Worm (Caenorhabditis elegans) whole organism, early embryonic: ENCODE results near the gene pmk-3.

ENCODE experiments used
- B0310.2 ChIP-seq: sonication (generic microtip); optimal IDR thresholded peaks from 2 replicates; lab custom pipeline; 2016; ENCODE audit warnings: mild to moderate bottlenecking, missing genetic modification characterization, missing compliant biosample characterization
- F13C5.2 ChIP-seq: sonication (generic microtip); optimal IDR thresholded peaks from 2 replicates; lab custom pipeline; 2017; ENCODE audit warnings: mild to moderate bottlenecking, missing genetic modification characterization, inconsistent platforms, missing compliant biosample characterization
- aly-1 ChIP-seq: sonication (generic microtip); optimal IDR thresholded peaks from 2 replicates; lab custom pipeline; 2016; ENCODE audit warnings: missing genetic modification characterization, missing compliant biosample characterization
- ama-1 ChIP-seq: fragments of 150-350 bp; optimal IDR thresholded peaks from 2 replicates; lab custom pipeline; 2014
- ceh-13 ChIP-seq: fragments of 200-800 bp; sonication (Bioruptor generic); optimal IDR thresholded peaks from 2 replicates; lab custom pipeline; 2018; ENCODE audit warnings: mild to moderate bottlenecking, missing genetic modification characterization, missing compliant biosample characterization
- ceh-36 ChIP-seq: sonication (generic microtip); optimal IDR thresholded peaks from 2 replicates; lab custom pipeline; 2016; ENCODE audit warnings: missing genetic modification characterization, inconsistent platforms, missing compliant biosample characterization
- ets-7 ChIP-seq: sonication (generic microtip); optimal IDR thresholded peaks from 2 replicates; lab custom pipeline; 2016; ENCODE audit warnings: missing genotype, missing genetic modification characterization, missing compliant biosample characterization
- flt-1 ChIP-seq: fragments of 200-800 bp; sonication (Bioruptor generic); IDR thresholded peaks from 2 replicates; pipeline ENCODE4 v1.3.6; 2022; ENCODE audit warnings: missing genetic modification characterization, missing compliant biosample characterization
- hmbx-1 ChIP-seq: sonication (generic microtip); optimal IDR thresholded peaks from 2 replicates; lab custom pipeline; 2016; ENCODE audit warnings: mild to moderate bottlenecking, missing genetic modification characterization, missing compliant biosample characterization
- hmg-4 ChIP-seq: fragments of 200-800 bp; sonication (Bioruptor generic); optimal IDR thresholded peaks from 2 replicates; lab custom pipeline; 2018; ENCODE audit warnings: mild to moderate bottlenecking, missing genetic modification characterization, missing compliant biosample characterization
- hnd-1 ChIP-seq: sonication (generic microtip); optimal IDR thresholded peaks from 2 replicates; lab custom pipeline; 2016; ENCODE audit warnings: missing genetic modification characterization, missing compliant biosample characterization
- pes-1 ChIP-seq: fragments of 200-800 bp; sonication (Bioruptor generic); IDR thresholded peaks from 2 replicates; pipeline ENCODE4 v1.3.6; 2022; ENCODE audit warnings: missing genetic modification reagents, missing genetic modification characterization, missing compliant biosample characterization
- scrt-1 ChIP-seq: fragments of 200-800 bp; sonication (Bioruptor generic); IDR thresholded peaks from 2 replicates; pipeline ENCODE4 v1.3.6; 2022; ENCODE audit warnings: missing genetic modification characterization, missing compliant biosample characterization
- sea-1 ChIP-seq: fragments of 200-800 bp; sonication (Bioruptor generic); conservative IDR thresholded peaks from 2 replicates; pipeline ENCODE4 v1.3.6; 2022; ENCODE audit warnings: missing genetic modification characterization, missing compliant biosample characterization
- tbx-11 ChIP-seq: fragments of 200-800 bp; sonication (Bioruptor generic); IDR thresholded peaks from 2 replicates; pipeline ENCODE4 v1.3.6; 2022; ENCODE audit warnings: missing genetic modification characterization, missing compliant biosample characterization
- tbx-37 ChIP-seq: fragments of 200-800 bp; sonication (Bioruptor generic); conservative IDR thresholded peaks from 2 replicates; pipeline ENCODE4 v1.3.6; 2022; ENCODE audit warnings: missing genetic modification reagents, missing genetic modification characterization, missing compliant biosample characterization
- tra-4 ChIP-seq: sonication (generic microtip); optimal IDR thresholded peaks from 2 replicates; lab custom pipeline; 2017; ENCODE audit warnings: missing genetic modification characterization, missing compliant biosample characterization

The pmk-3 gene

DNA sequence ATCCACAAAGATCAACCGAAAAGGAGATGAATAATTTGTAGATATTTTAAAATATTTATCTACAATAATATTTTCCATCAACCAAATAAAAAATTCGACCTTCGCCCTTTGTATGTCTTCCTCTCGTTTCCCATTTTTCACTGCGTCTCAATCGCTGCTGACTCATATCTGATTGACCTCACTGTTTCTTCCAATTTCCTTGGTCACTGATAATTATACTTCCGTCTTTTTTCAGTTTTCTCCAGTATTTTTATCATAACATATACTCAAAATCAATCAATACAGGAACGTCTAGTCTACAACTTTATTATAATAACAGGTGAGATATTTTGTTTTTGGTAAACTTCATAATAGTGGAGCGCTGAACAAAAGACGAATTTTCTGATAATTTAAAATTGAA is at the start of gene pmk-3:
Gene pmk-3, plus strand, starts transcription at position 236 of the 400 bp plus-strand sequence.
- TF ChIP-seq ama-1 (no peak), scrt-1 (no peak), sea-1 (GFP tag; lab: Robert Waterston, UW) (no peak), flt-1 (GFP tag; lab: Robert Waterston, UW) (no peak), tbx-11 (no peak), tbx-37 (GFP tag; lab: Robert Waterston, UW) (no peak), B0310.2 (tag; lab: Kevin White, UChicago) (no peak), hnd-1 (tag; lab: Kevin White, UChicago) (no peak), ets-7 (no peak), pes-1 (no peak), ceh-36 (no peak), hmg-4 (GFP tag; lab: Kevin White, UChicago) (no peak), hmbx-1 (tag; lab: Kevin White, UChicago) (no peak), ceh-13 (GFP tag; lab: Kevin White, UChicago) (no peak), tra-4 (no peak), F13C5.2 (tag; lab: Kevin White, UChicago) (no peak)

DNA sequence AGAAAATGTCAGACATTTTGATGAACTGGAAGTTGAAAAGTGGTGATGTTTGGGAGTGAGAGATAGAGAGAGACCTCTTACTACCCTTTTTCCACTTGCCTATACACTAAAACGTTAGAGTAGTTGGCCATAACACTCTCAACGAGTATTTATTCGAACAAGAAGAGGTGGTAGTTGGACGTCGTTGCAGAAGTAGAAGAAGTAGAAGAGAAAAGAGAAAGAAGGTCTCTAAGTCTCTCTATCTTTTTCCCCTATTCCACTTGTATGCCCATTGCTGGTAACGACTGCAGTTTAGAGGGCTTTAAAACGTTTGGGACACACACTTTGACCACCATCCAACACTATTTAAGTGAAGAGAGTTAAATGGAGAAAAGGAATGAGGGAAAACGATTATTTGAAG is 47.5 kb upstream of the pmk-3 start:
- no peak for TF ChIP-seq hnd-1 (tag; lab: Kevin White, UChicago)

DNA sequence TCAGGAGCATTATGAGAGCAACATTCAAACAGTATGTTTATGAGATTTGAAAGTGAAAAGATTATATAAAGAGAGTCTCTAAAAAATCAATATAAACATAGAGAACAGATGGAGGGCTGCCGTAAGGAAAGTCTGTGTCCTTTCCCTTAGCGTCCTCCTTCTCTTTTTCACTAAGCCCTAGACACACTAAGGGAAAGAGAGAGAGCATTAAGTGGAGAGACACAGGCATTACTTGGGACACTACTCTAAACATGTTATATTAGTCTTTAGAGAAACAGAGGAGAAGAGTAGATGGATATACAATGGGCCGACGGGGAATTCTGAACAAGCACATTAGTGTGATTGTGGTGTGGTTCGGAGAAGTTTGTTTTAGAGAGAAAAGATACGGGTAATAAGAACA is 42.6 kb upstream of the pmk-3 start:
- TF ChIP-seq tra-4 (no peak), flt-1 (GFP tag; lab: Robert Waterston, UW) (no peak), tbx-11 (no peak), sea-1 (GFP tag; lab: Robert Waterston, UW) (no peak), pes-1 (no peak), ceh-13 (GFP tag; lab: Kevin White, UChicago) (no peak), hmg-4 (GFP tag; lab: Kevin White, UChicago) (no peak), B0310.2 (tag; lab: Kevin White, UChicago) (no peak), ceh-36 (no peak), scrt-1 (no peak)

DNA sequence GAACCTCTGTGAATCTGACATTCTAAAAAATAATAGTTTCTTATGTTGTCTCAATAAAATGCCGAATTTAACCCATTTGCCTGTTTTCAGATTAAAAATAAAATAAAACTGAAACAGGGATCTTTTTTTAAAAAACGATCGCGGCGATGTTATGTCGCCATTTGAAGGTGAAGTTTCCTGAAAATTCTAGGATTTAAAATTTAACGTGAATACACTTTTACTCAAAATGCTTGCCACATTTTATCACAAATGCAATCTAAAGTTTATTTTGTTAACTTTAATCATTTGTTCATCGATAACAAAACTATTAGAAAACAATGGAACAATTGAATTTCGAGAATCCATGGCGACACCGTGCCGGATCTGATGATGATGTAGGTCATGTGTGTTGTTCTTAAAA is 39.4 kb upstream of the pmk-3 start, which contains the start of gene Y42H9AR.2:
Gene Y42H9AR.2, plus strand, starts transcription at position 301 of the 400 bp plus-strand sequence.
- TF ChIP-seq ets-7 (no peak), sea-1 (GFP tag; lab: Robert Waterston, UW) (no peak), ama-1 (no peak), flt-1 (GFP tag; lab: Robert Waterston, UW) (no peak), B0310.2 (tag; lab: Kevin White, UChicago) (no peak), hnd-1 (tag; lab: Kevin White, UChicago) (no peak), hmbx-1 (tag; lab: Kevin White, UChicago) (no peak), tra-4 (no peak), pes-1 (no peak), scrt-1 (no peak), tbx-37 (GFP tag; lab: Robert Waterston, UW) (no peak), F13C5.2 (tag; lab: Kevin White, UChicago) (no peak), ceh-13 (GFP tag; lab: Kevin White, UChicago) (no peak), ceh-36 (no peak), tbx-11 (no peak), hmg-4 (GFP tag; lab: Kevin White, UChicago) (no peak), aly-1 (tag; lab: Kevin White, UChicago) (no peak)

DNA sequence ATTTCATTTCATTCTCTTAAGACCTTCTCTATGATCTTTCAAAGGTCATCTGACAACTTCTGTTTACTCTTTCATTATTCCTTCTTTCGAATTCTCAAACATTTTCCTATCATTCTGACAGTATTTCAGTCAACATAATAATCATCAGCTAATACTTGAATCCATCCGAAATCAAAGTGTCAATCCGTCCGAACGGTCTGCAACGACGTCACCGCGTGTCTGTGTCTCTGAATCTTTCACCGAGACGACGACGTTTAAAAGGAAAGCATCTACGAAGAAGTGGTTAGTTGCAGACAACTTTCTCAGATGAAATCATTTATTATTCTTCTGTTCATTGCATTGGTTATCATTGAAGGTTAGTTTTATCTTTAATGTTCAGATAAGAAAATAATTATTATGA is 36.8 kb upstream of the pmk-3 start, which contains the start of gene Y42H9AR.5:
Gene Y42H9AR.5, plus strand, starts transcription at position 301 of the 400 bp plus-strand sequence.
- TF ChIP-seq B0310.2 (tag; lab: Kevin White, UChicago), result no peak
- TF ChIP-seq hmbx-1 (tag; lab: Kevin White, UChicago), result no peak
- no peak for TF ChIP-seq tra-4
- no peak for TF ChIP-seq aly-1 (tag; lab: Kevin White, UChicago)
- TF ChIP-seq ama-1, result no peak
- TF ChIP-seq tbx-37 (GFP tag; lab: Robert Waterston, UW), result no peak
- TF ChIP-seq ceh-13 (GFP tag; lab: Kevin White, UChicago), result no peak
- TF ChIP-seq hnd-1 (tag; lab: Kevin White, UChicago), result no peak
- TF ChIP-seq pes-1, result no peak
- no peak for TF ChIP-seq hmg-4 (GFP tag; lab: Kevin White, UChicago)
- TF ChIP-seq flt-1 (GFP tag; lab: Robert Waterston, UW), result no peak

DNA sequence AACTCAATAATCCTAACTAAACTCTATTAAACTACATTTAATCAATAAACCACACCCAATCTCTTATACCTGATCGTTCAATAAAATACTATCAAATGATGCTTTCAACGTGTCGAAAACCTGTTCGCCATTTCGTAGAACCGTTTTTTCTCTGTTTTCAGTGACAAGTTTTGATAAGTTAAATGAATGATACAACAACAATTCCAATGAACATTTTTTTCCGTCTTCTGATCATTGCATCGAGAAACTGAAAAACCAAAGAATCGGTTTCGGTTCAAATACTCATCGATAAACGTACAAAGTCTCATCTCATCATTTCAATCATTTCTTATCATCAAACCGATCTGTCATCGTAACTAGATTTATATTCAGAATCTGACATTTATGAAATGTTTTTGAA is 35.8 kb upstream of the pmk-3 start:
- TF ChIP-seq tbx-11, result no peak
- TF ChIP-seq hnd-1 (tag; lab: Kevin White, UChicago), result no peak
- no peak for TF ChIP-seq tbx-37 (GFP tag; lab: Robert Waterston, UW)
- TF ChIP-seq aly-1 (tag; lab: Kevin White, UChicago), result no peak
- TF ChIP-seq ceh-13 (GFP tag; lab: Kevin White, UChicago), result no peak
- TF ChIP-seq sea-1 (GFP tag; lab: Robert Waterston, UW), result no peak
- TF ChIP-seq flt-1 (GFP tag; lab: Robert Waterston, UW), result no peak
- TF ChIP-seq hmg-4 (GFP tag; lab: Kevin White, UChicago), result no peak
- TF ChIP-seq ets-7, result no peak
- TF ChIP-seq hmbx-1 (tag; lab: Kevin White, UChicago), result no peak
- TF ChIP-seq F13C5.2 (tag; lab: Kevin White, UChicago), result no peak
- no peak for TF ChIP-seq pes-1
- TF ChIP-seq B0310.2 (tag; lab: Kevin White, UChicago), result no peak

DNA sequence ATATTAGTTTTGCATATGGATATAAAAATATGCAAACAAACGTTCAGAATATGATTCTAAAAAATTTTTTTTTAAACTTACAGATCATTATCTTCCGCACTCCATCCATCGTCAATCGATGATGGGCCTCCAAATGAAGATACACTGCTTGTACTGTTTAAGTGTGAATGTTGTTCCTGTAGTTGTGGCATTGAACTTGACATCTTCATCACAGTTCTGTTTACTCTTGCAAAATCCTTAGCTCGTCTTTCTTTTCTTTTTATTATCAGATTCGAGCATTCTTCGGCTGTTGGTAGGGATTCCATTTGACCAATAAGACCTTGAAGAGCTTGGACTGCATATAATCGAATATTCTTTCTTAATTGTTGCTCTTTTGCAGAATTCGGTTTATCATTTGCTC is 33.9 kb upstream of the pmk-3 start:
- TF ChIP-seq hnd-1 (tag; lab: Kevin White, UChicago), result no peak
- no peak for TF ChIP-seq B0310.2 (tag; lab: Kevin White, UChicago)
- TF ChIP-seq ceh-36, result no peak
- no peak for TF ChIP-seq ama-1
- TF ChIP-seq pes-1, result no peak
- no peak for TF ChIP-seq hmbx-1 (tag; lab: Kevin White, UChicago)
- TF ChIP-seq tra-4, result no peak
- no peak for TF ChIP-seq aly-1 (tag; lab: Kevin White, UChicago)
- no peak for TF ChIP-seq sea-1 (GFP tag; lab: Robert Waterston, UW)
- TF ChIP-seq ets-7, result no peak
- TF ChIP-seq tbx-37 (GFP tag; lab: Robert Waterston, UW), result no peak
- TF ChIP-seq ceh-13 (GFP tag; lab: Kevin White, UChicago), result no peak
- no peak for TF ChIP-seq flt-1 (GFP tag; lab: Robert Waterston, UW)

DNA sequence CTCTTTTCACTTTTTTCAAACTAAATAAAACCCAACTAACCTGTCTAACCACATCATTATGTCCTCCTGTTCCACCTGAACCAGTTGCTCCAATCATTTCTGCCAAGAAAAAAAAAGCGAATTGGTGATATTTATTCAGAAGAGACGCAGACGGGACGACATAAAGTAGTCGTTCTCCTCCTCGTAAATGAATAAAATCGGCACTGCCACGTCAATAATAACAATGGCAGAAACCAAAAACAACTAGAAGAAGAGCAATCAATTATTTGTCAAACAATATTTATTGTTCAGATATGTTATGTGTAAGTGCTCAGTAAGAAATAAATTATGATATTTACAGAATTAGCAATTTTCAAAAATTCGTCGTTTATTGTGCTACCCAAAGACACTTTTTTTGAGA is 31.5 kb upstream of the pmk-3 start, which contains the start of gene rabs-5:
Gene rabs-5, minus strand, starts transcription at position 101 of the 400 bp plus-strand sequence.
- TF ChIP-seq ceh-36, result no peak
- no peak for TF ChIP-seq tra-4
- TF ChIP-seq hnd-1 (tag; lab: Kevin White, UChicago), result no peak
- TF ChIP-seq B0310.2 (tag; lab: Kevin White, UChicago), result no peak
- TF ChIP-seq hmbx-1 (tag; lab: Kevin White, UChicago), result no peak
- no peak for TF ChIP-seq pes-1
- TF ChIP-seq ama-1, result no peak
- no peak for TF ChIP-seq sea-1 (GFP tag; lab: Robert Waterston, UW)
- TF ChIP-seq scrt-1, result no peak
- TF ChIP-seq aly-1 (tag; lab: Kevin White, UChicago), result no peak
- TF ChIP-seq tbx-37 (GFP tag; lab: Robert Waterston, UW), result no peak
- TF ChIP-seq ets-7, result no peak
- no peak for TF ChIP-seq tbx-11
- no peak for TF ChIP-seq F13C5.2 (tag; lab: Kevin White, UChicago)
- no peak for TF ChIP-seq hmg-4 (GFP tag; lab: Kevin White, UChicago)
- TF ChIP-seq ceh-13 (GFP tag; lab: Kevin White, UChicago), result no peak
- TF ChIP-seq flt-1 (GFP tag; lab: Robert Waterston, UW), result no peak
